Worm (Caenorhabditis elegans) whole organism, late embryonic: ENCODE measurements around the gene T09A5.14.
A peak's percentile ranks its signal among the peaks of the same experiment; 100 is the strongest.

Source experiments
- C08G9.2 ChIP-seq: sonication (generic microtip); optimal IDR thresholded peaks from 2 replicates; lab custom pipeline; 2016; ENCODE audit warnings: mild to moderate bottlenecking, missing genetic modification characterization, moderate library complexity, missing compliant biosample characterization
- C38D4.7 ChIP-seq: fragments of 200-800 bp; sonication (Bioruptor generic); optimal IDR thresholded peaks from 2 replicates; lab custom pipeline; 2018; ENCODE audit warnings: mild to moderate bottlenecking, missing genetic modification characterization, moderate library complexity, missing compliant biosample characterization
- K02D7.2 ChIP-seq: sonication (generic microtip); optimal IDR thresholded peaks from 2 replicates; lab custom pipeline; 2017; ENCODE audit warnings: mild to moderate bottlenecking, missing genetic modification characterization, missing compliant biosample characterization
- Y22D7AL.16 ChIP-seq: sonication (generic microtip); optimal IDR thresholded peaks from 2 replicates; lab custom pipeline; 2016; ENCODE audit warnings: missing genetic modification characterization, missing compliant biosample characterization
- ahr-1 ChIP-seq: sonication (generic microtip); optimal IDR thresholded peaks from 2 replicates; lab custom pipeline; 2016; ENCODE audit warnings: missing genetic modification characterization, missing compliant biosample characterization
- ama-1 ChIP-seq: fragments of 150-350 bp; optimal IDR thresholded peaks from 2 replicates; lab custom pipeline; 2014
- ceh-14 ChIP-seq: sonication (generic microtip); optimal IDR thresholded peaks from 2 replicates; lab custom pipeline; 2016; ENCODE audit warnings: missing genotype, missing genetic modification characterization, missing compliant biosample characterization
- ceh-19 ChIP-seq: fragments of 200-800 bp; sonication (Bioruptor generic); optimal IDR thresholded peaks from 2 replicates; lab custom pipeline; 2018; ENCODE audit warnings: mild to moderate bottlenecking, missing genetic modification characterization, missing compliant biosample characterization
- ceh-2 ChIP-seq: sonication (generic microtip); optimal IDR thresholded peaks from 2 replicates; lab custom pipeline; 2016; ENCODE audit warnings: missing genotype, missing genetic modification characterization, missing compliant biosample characterization
- ceh-22 ChIP-seq: sonication (generic microtip); optimal IDR thresholded peaks from 2 replicates; lab custom pipeline; 2017; ENCODE audit warnings: missing biosample characterization, missing genetic modification characterization
- ceh-24 ChIP-seq: sonication (generic microtip); optimal IDR thresholded peaks from 2 replicates; lab custom pipeline; 2016; ENCODE audit warnings: mild to moderate bottlenecking, missing genetic modification characterization, missing compliant biosample characterization
- ceh-31 ChIP-seq: sonication (generic microtip); optimal IDR thresholded peaks from 2 replicates; lab custom pipeline; 2016; ENCODE audit warnings: missing genetic modification characterization, missing compliant biosample characterization
- che-1 ChIP-seq: sonication (generic microtip); optimal IDR thresholded peaks from 2 replicates; lab custom pipeline; 2016; ENCODE audit warnings: mild to moderate bottlenecking, missing genetic modification characterization, missing compliant biosample characterization
- dmd-4 ChIP-seq: sonication (generic microtip); optimal IDR thresholded peaks from 2 replicates; lab custom pipeline; 2016; ENCODE audit warnings: borderline replicate concordance, missing genetic modification characterization, missing compliant biosample characterization
- eyg-1 ChIP-seq: sonication (generic microtip); optimal IDR thresholded peaks from 2 replicates; lab custom pipeline; 2016; ENCODE audit warnings: missing genotype, missing genetic modification characterization, missing compliant biosample characterization
- fkh-6 ChIP-seq: sonication (generic microtip); optimal IDR thresholded peaks from 2 replicates; lab custom pipeline; 2016; ENCODE audit warnings: missing genetic modification characterization, missing compliant biosample characterization
- gmeb-2 ChIP-seq: sonication (generic microtip); optimal IDR thresholded peaks from 2 replicates; lab custom pipeline; 2016; ENCODE audit warnings: missing genetic modification characterization, inconsistent platforms, missing compliant biosample characterization
- hlh-13 ChIP-seq: fragments of 200-800 bp; sonication (Bioruptor generic); optimal IDR thresholded peaks from 2 replicates; lab custom pipeline; 2018; ENCODE audit warnings: mild to moderate bottlenecking, missing genetic modification characterization, missing compliant biosample characterization
- hlh-15 ChIP-seq: sonication (generic microtip); optimal IDR thresholded peaks from 2 replicates; lab custom pipeline; 2016; ENCODE audit warnings: missing genetic modification characterization, missing compliant biosample characterization
- hlh-6 ChIP-seq: sonication (generic microtip); optimal IDR thresholded peaks from 2 replicates; lab custom pipeline; 2016; ENCODE audit warnings: missing genotype, missing genetic modification characterization, missing compliant biosample characterization
- hlh-8 ChIP-seq: sonication (generic microtip); optimal IDR thresholded peaks from 2 replicates; lab custom pipeline; 2016; ENCODE audit warnings: missing genotype, missing genetic modification characterization, missing compliant biosample characterization
- lim-6 ChIP-seq: sonication (generic microtip); optimal IDR thresholded peaks from 2 replicates; lab custom pipeline; 2016; ENCODE audit warnings: missing genetic modification characterization, missing compliant biosample characterization
- lin-11 ChIP-seq: fragments of 200-800 bp; sonication (Bioruptor generic); optimal IDR thresholded peaks from 2 replicates; lab custom pipeline; 2018; ENCODE audit warnings: mild to moderate bottlenecking, missing genetic modification characterization, missing compliant biosample characterization
- madf-2 ChIP-seq: sonication (generic microtip); optimal IDR thresholded peaks from 2 replicates; lab custom pipeline; 2017; ENCODE audit warnings: missing genetic modification characterization, missing compliant biosample characterization
- mec-3 ChIP-seq: sonication (generic microtip); optimal IDR thresholded peaks from 2 replicates; lab custom pipeline; 2016; ENCODE audit warnings: borderline replicate concordance, missing genetic modification characterization, missing compliant biosample characterization
- nfya-1 ChIP-seq: sonication (generic microtip); optimal IDR thresholded peaks from 2 replicates; lab custom pipeline; 2017; ENCODE audit warnings: missing genetic modification characterization, mild to moderate bottlenecking, missing compliant biosample characterization, antibody characterized with exemption, moderate library complexity
- nhr-11 ChIP-seq: fragments of 150-350 bp; optimal IDR thresholded peaks from 2 replicates; lab custom pipeline; 2014; ENCODE audit warnings: missing biosample characterization, missing genetic modification characterization
- nhr-232 ChIP-seq: sonication (generic microtip); optimal IDR thresholded peaks from 2 replicates; lab custom pipeline; 2016; ENCODE audit warnings: missing genetic modification characterization, missing compliant biosample characterization
- npax-4 ChIP-seq: sonication (generic microtip); optimal IDR thresholded peaks from 2 replicates; lab custom pipeline; 2016; ENCODE audit warnings: missing genetic modification characterization, missing compliant biosample characterization
- odd-2 ChIP-seq: sonication (generic microtip); optimal IDR thresholded peaks from 2 replicates; lab custom pipeline; 2017; ENCODE audit warnings: antibody characterized with exemption, mild to moderate bottlenecking, missing genetic modification characterization, missing compliant biosample characterization
- pat-9 ChIP-seq: fragments of 200-800 bp; sonication (Bioruptor generic); optimal IDR thresholded peaks from 2 replicates; lab custom pipeline; 2018; ENCODE audit warnings: mild to moderate bottlenecking, missing genetic modification characterization, moderate library complexity, missing compliant biosample characterization
- pha-2 ChIP-seq: sonication (generic microtip); optimal IDR thresholded peaks from 2 replicates; lab custom pipeline; 2017; ENCODE audit warnings: mild to moderate bottlenecking, missing genetic modification characterization, missing compliant biosample characterization
- pha-4 ChIP-seq: fragments of 150-350 bp; optimal IDR thresholded peaks from 2 replicates; lab custom pipeline; 2018; ENCODE audit warnings: missing biosample characterization, missing genetic modification reagents, missing genetic modification characterization
- pqm-1 ChIP-seq: sonication (generic microtip); optimal IDR thresholded peaks from 2 replicates; lab custom pipeline; 2016; ENCODE audit warnings: missing genetic modification characterization, missing compliant biosample characterization
- ref-2 ChIP-seq: sonication (generic microtip); optimal IDR thresholded peaks from 2 replicates; lab custom pipeline; 2016; ENCODE audit warnings: missing genetic modification characterization, missing compliant biosample characterization
- rnt-1 ChIP-seq: sonication (generic microtip); optimal IDR thresholded peaks from 2 replicates; lab custom pipeline; 2016; ENCODE audit warnings: missing genetic modification characterization, missing compliant biosample characterization
- sdc-2 ChIP-seq: sonication (generic microtip); optimal IDR thresholded peaks from 2 replicates; lab custom pipeline; 2016; ENCODE audit warnings: missing genotype, missing genetic modification characterization, missing compliant biosample characterization
- sox-2 ChIP-seq: fragments of 200-800 bp; sonication (Bioruptor generic); IDR thresholded peaks from 2 replicates; pipeline ENCODE4 v1.3.6; 2022; ENCODE audit warnings: missing genetic modification reagents, missing genetic modification characterization, missing compliant biosample characterization
- sox-4 ChIP-seq: sonication (generic microtip); optimal IDR thresholded peaks from 2 replicates; lab custom pipeline; 2017; ENCODE audit warnings: mild to moderate bottlenecking, missing genetic modification characterization, inconsistent platforms, missing compliant biosample characterization
- tbx-2 ChIP-seq: sonication (generic microtip); optimal IDR thresholded peaks from 2 replicates; lab custom pipeline; 2016; ENCODE audit warnings: missing genetic modification characterization, missing compliant biosample characterization
- ttx-3 ChIP-seq: sonication (generic microtip); optimal IDR thresholded peaks from 2 replicates; lab custom pipeline; 2016; ENCODE audit warnings: missing genetic modification reagents, missing genetic modification characterization, missing compliant biosample characterization
- unc-3 ChIP-seq, 2 experiments: fragments of 200-800 bp in 1 of 2; sonication (Bioruptor generic) in 1 of 2; sonication (generic microtip) in 1 of 2; conservative IDR thresholded peaks in 1 of 2; optimal IDR thresholded peaks in 1 of 2; 2 replicates each; pipeline versions ENCODE4 v1.3.6 to Lab custom; 2016 to 2022; ENCODE audit warnings: missing compliant biosample characterization in 2 of 2, missing genetic modification characterization in 2 of 2, missing genetic modification reagents in 1 of 2
- unc-42 ChIP-seq: sonication (generic microtip); optimal IDR thresholded peaks from 2 replicates; lab custom pipeline; 2016; ENCODE audit warnings: missing genotype, missing genetic modification characterization, missing compliant biosample characterization
- unc-55 ChIP-seq: sonication (generic microtip); optimal IDR thresholded peaks from 2 replicates; lab custom pipeline; 2017; ENCODE audit warnings: missing biosample characterization, missing genetic modification reagents, missing genetic modification characterization
- zip-5 ChIP-seq: sonication (generic microtip); optimal IDR thresholded peaks from 2 replicates; lab custom pipeline; 2016; ENCODE audit warnings: missing genetic modification characterization, missing compliant biosample characterization
- ztf-16 ChIP-seq: sonication (generic microtip); optimal IDR thresholded peaks from 2 replicates; lab custom pipeline; 2017; ENCODE audit warnings: missing genetic modification characterization, missing compliant biosample characterization

Gene T09A5.14

DNA sequence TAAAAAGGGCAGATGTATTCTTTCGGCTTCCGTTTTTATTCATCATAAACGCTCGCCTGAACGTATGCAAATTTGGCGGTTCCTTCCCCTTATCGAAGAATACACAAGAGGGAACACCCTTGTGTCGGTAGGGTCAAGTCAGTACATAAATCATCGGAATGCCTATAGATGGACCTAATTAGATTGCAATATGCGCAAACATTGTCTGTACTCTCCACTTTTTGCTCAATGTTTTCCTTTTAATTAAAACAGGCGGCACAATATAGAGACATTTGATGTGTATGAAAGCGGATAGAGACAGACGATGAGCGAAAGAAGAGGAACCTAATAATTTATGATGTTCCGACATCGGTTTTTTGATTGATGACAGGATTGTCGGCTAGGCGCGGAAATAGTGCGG, 17.9 kb upstream of the T09A5.14 start:
- no peak for TF ChIP-seq eyg-1
- TF ChIP-seq zip-5, result no peak
- TF ChIP-seq nfya-1 (tag; lab: Kevin White, UChicago), result peak; percentile 23
- no peak for TF ChIP-seq mec-3 (tag; lab: Kevin White, UChicago)
- TF ChIP-seq ama-1, result no peak
- peak; percentile 46 for TF ChIP-seq ceh-31 (tag; lab: Kevin White, UChicago)
- no peak for TF ChIP-seq Y22D7AL.16 (tag; lab: Kevin White, UChicago)
- no peak for TF ChIP-seq hlh-8
- no peak for TF ChIP-seq ceh-24 (tag; lab: Kevin White, UChicago)
- no peak for TF ChIP-seq ceh-2
- TF ChIP-seq unc-42 (tag; lab: Kevin White, UChicago), result peak; percentile 42
- no peak for TF ChIP-seq C38D4.7 (GFP tag; lab: Kevin White, UChicago)
- no peak for TF ChIP-seq hlh-6
- TF ChIP-seq pha-4 (tag; lab: Kevin White, UChicago), result no peak
- peak; percentile 11 for TF ChIP-seq pha-2 (tag; lab: Kevin White, UChicago)
- TF ChIP-seq odd-2 (tag; lab: Kevin White, UChicago), result no peak
- TF ChIP-seq unc-3 (GFP tag; conservative IDR thresholded peaks at IDR 0.05; lab: Robert Waterston, UW), result no peak
- no peak for TF ChIP-seq unc-3 (tag; optimal IDR thresholded peaks at IDR 0.05; lab: Kevin White, UChicago)
- TF ChIP-seq ref-2, result no peak
- TF ChIP-seq che-1 (tag; lab: Kevin White, UChicago), result no peak
- no peak for TF ChIP-seq nhr-11 (tag; lab: Kevin White, UChicago)
- TF ChIP-seq unc-55 (GFP tag; lab: Kevin White, UChicago), result peak; percentile 74
- TF ChIP-seq sox-4 (tag; lab: Kevin White, UChicago), result no peak
- peak; percentile 20 for TF ChIP-seq tbx-2 (tag; lab: Kevin White, UChicago)
- no peak for TF ChIP-seq sdc-2 (tag; lab: Kevin White, UChicago)
- no peak for TF ChIP-seq hlh-13 (GFP tag; lab: Kevin White, UChicago)
- no peak for TF ChIP-seq nhr-232 (tag; lab: Kevin White, UChicago)
- TF ChIP-seq ztf-16 (tag; lab: Kevin White, UChicago), result no peak
- peak; percentile 69 for TF ChIP-seq ceh-14
- no peak for TF ChIP-seq dmd-4
- TF ChIP-seq sox-2 (GFP tag; lab: Robert Waterston, UW), result no peak
- TF ChIP-seq pqm-1, result no peak
- TF ChIP-seq lim-6 (tag; lab: Kevin White, UChicago), result no peak
- TF ChIP-seq pat-9 (tag; lab: Kevin White, UChicago), result no peak
- no peak for TF ChIP-seq ceh-19

DNA sequence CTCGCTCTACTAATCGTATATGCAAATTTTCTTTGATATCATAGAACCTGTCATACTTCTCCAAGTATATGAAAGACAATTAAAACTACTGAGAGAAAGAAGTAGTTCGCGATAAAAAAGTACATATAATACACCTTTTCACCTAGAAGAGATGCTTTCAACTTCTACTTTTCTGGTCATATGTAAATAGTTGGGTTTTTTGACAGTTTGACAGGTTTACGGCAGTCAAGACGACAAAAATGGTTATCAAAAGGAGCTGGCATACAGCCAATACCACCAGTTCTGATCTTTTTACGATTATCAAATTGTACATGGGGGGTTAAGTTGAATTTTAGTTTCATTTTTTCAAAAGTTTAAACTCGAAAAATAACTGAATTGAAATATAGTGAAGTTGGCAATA, 17.2 kb upstream of the T09A5.14 start:
- TF ChIP-seq ama-1 (no peak), pha-2 (tag; lab: Kevin White, UChicago) (no peak), C08G9.2 (tag; lab: Kevin White, UChicago) (no peak), gmeb-2 (tag; lab: Kevin White, UChicago) (no peak), fkh-6 (tag; lab: Kevin White, UChicago) (no peak), npax-4 (tag; lab: Kevin White, UChicago) (no peak), unc-42 (tag; lab: Kevin White, UChicago) (no peak), K02D7.2 (tag; lab: Kevin White, UChicago) (no peak), lin-11 (tag; lab: Kevin White, UChicago) (no peak), ttx-3 (no peak), ahr-1 (tag; lab: Kevin White, UChicago) (no peak), mec-3 (tag; lab: Kevin White, UChicago) (no peak), hlh-15 (tag; lab: Kevin White, UChicago) (no peak), madf-2 (tag; lab: Kevin White, UChicago) (no peak), rnt-1 (tag; lab: Kevin White, UChicago) (no peak), ceh-22 (tag; lab: Kevin White, UChicago) (no peak), ceh-2 (no peak)
